Fruit fly (Drosophila melanogaster) whole organism, larva: ENCODE measurements around the gene cac.

ENCODE experiments used
- noc ChIP-seq: fragments of 200-800 bp; sonication (Bioruptor generic); optimal IDR thresholded peaks from 3 replicates; lab custom pipeline; 2019; ENCODE audit warnings: missing biosample characterization, mild to moderate bottlenecking, missing genetic modification characterization, moderate library complexity

Gene cac

dm6 chrX:11920959-11921358, 63.9 kb downstream of the cac start:
- peak; percentile 82 for TF ChIP-seq noc (tag; lab: Kevin White, UChicago)

- TF ChIP-seq noc (tag; lab: Kevin White, UChicago) = no peak
These were observed 67.7 kb downstream of the cac start, which contains the start of gene pot for dm6 chrX:11917056-11917633. Gene pot, minus strand, starts transcription at chrX:11917260.

dm6 chrX:11915154-11915593, 69.7 kb downstream of the cac start:
- TF ChIP-seq noc (tag; lab: Kevin White, UChicago) = peak; percentile 86

dm6 chrX:11913581-11913980, 71.3 kb downstream of the cac start:
- TF ChIP-seq noc (tag; lab: Kevin White, UChicago) = no peak

- TF ChIP-seq noc (tag; lab: Kevin White, UChicago) = no peak
These were observed 78.0 kb downstream of the cac start, which contains the start of gene CG43156 for dm6 chrX:11906818-11907281. Gene CG43156, minus strand, starts transcription at chrX:11906868.

- TF ChIP-seq noc (tag; lab: Kevin White, UChicago) = no peak
These were observed 79.7 kb downstream of the cac start, which contains the start of gene Upf1 for dm6 chrX:11905144-11905543. Gene Upf1, minus strand, starts transcription at chrX:11905371.

dm6 chrX:11895141-11895540, 89.7 kb downstream of the cac start:
- no peak for TF ChIP-seq noc (tag; lab: Kevin White, UChicago)

- no peak for TF ChIP-seq noc (tag; lab: Kevin White, UChicago)
These were observed 90.7 kb downstream of the cac start for dm6 chrX:11894198-11894597.

- TF ChIP-seq noc (tag; lab: Kevin White, UChicago) = no peak
These were observed 91.2 kb downstream of the cac start, which contains the start of gene wisp for dm6 chrX:11893643-11894042. Gene wisp, plus strand, starts transcription at chrX:11893943.

dm6 chrX:11891682-11892179, 93.2 kb downstream of the cac start, which contains the start of gene sicily:
Gene sicily, plus strand, starts transcription at chrX:11891732.
- TF ChIP-seq noc (tag; lab: Kevin White, UChicago) = no peak

dm6 chrX:11888142-11888541, 96.7 kb downstream of the cac start, which contains the start of gene CG1840:
Gene CG1840, plus strand, starts transcription at chrX:11888352.
- no peak for TF ChIP-seq noc (tag; lab: Kevin White, UChicago)

- TF ChIP-seq noc (tag; lab: Kevin White, UChicago) = peak; percentile 32
These were observed 97.9 kb downstream of the cac start, which contains the start of the genes CG10353 and SelG for dm6 chrX:11886976-11887375. Gene CG10353, minus strand, starts transcription at chrX:11887162. Gene SelG, plus strand, starts transcription at chrX:11887284.

dm6 chrX:11885356-11885755, 99.5 kb downstream of the cac start:
- peak; percentile 64 for TF ChIP-seq noc (tag; lab: Kevin White, UChicago)

- TF ChIP-seq noc (tag; lab: Kevin White, UChicago) = no peak
These were observed 100.8 kb downstream of the cac start for dm6 chrX:11884134-11884533.

- TF ChIP-seq noc (tag; lab: Kevin White, UChicago) = no peak
These were observed 102.4 kb downstream of the cac start for dm6 chrX:11882447-11882846.

- TF ChIP-seq noc (tag; lab: Kevin White, UChicago) = no peak
These were observed 103.2 kb downstream of the cac start for dm6 chrX:11881686-11882085.
